Fruit fly (Drosophila melanogaster) whole organism, embryonic: ENCODE data around the gene qjt.

Experiments
- Adf1 ChIP-seq: fragments of 200-800 bp; sonication (Bioruptor generic); IDR thresholded peaks from 2 replicates; pipeline ENCODE4 v1.3.6; 2022; ENCODE audit warnings: missing biosample characterization, missing genetic modification characterization
- Awh ChIP-seq: fragments of 200-800 bp; sonication (Bioruptor generic); IDR thresholded peaks from 2 replicates; pipeline ENCODE4, ENCODE4 v1.3.6; 2022; ENCODE audit warnings: missing biosample characterization, missing genetic modification characterization
- Bteb2 ChIP-seq: fragments of 200-800 bp; sonication (Bioruptor generic); optimal IDR thresholded peaks from 2 replicates; lab custom pipeline; 2016; ENCODE audit warnings: missing biosample characterization, missing genetic modification characterization
- CG10321 ChIP-seq: fragments of 200-800 bp; sonication (Bioruptor generic); IDR thresholded peaks from 2 replicates; pipeline ENCODE4 v1.3.6; 2022; ENCODE audit warnings: missing biosample characterization, missing genetic modification characterization
- CG10543 ChIP-seq: fragments of 200-800 bp; sonication (Bioruptor generic); optimal IDR thresholded peaks from 3 replicates; lab custom pipeline; 2017; ENCODE audit warnings: missing biosample characterization, mild to moderate bottlenecking, missing genetic modification characterization, moderate library complexity
- CG11398 ChIP-seq: fragments of 200-800 bp; sonication (Bioruptor generic); optimal IDR thresholded peaks from 2 replicates; lab custom pipeline; 2016; ENCODE audit warnings: missing biosample characterization, missing genetic modification characterization
- CG11504 ChIP-seq: fragments of 200-800 bp; sonication (Bioruptor generic); optimal IDR thresholded peaks from 3 replicates; lab custom pipeline; 2019; ENCODE audit warnings: missing biosample characterization, mild to moderate bottlenecking, missing genetic modification characterization, moderate library complexity
- CG12219 ChIP-seq: fragments of 200-800 bp; sonication (Bioruptor generic); optimal IDR thresholded peaks from 3 replicates; lab custom pipeline; 2018; ENCODE audit warnings: missing biosample characterization, mild to moderate bottlenecking, missing genetic modification characterization
- CG13894 ChIP-seq: fragments of 200-800 bp; sonication (Bioruptor generic); optimal IDR thresholded peaks from 3 replicates; lab custom pipeline; 2018; ENCODE audit warnings: missing biosample characterization, mild to moderate bottlenecking, missing genetic modification characterization, moderate library complexity
- CG17829 ChIP-seq: fragments of 200-800 bp; optimal IDR thresholded peaks from 2 replicates; lab custom pipeline; 2019; ENCODE audit warnings: missing biosample characterization, mild to moderate bottlenecking, missing genetic modification characterization, moderate library complexity
- CG2129 ChIP-seq: fragments of 200-800 bp; sonication (Bioruptor generic); IDR thresholded peaks from 2 replicates; pipeline ENCODE4 v1.3.6; 2022; ENCODE audit warnings: missing biosample characterization, missing genetic modification characterization; ENCODE audit not compliant: partially characterized antibody
- CG2712 ChIP-seq: fragments of 200-800 bp; optimal IDR thresholded peaks from 3 replicates; lab custom pipeline; 2019; ENCODE audit warnings: missing biosample characterization, mild to moderate bottlenecking, missing genetic modification characterization, moderate library complexity
- CG33557 ChIP-seq: fragments of 200-800 bp; sonication (Bioruptor generic); optimal IDR thresholded peaks from 2 replicates; lab custom pipeline; 2019; ENCODE audit warnings: missing biosample characterization, mild to moderate bottlenecking, missing genetic modification characterization, moderate library complexity
- CG3995 ChIP-seq: fragments of 200-800 bp; sonication (Bioruptor generic); optimal IDR thresholded peaks from 3 replicates; lab custom pipeline; 2016; ENCODE audit warnings: missing biosample characterization, missing genetic modification characterization
- CG4360 ChIP-seq: fragments of 200-800 bp; sonication (Bioruptor generic); IDR thresholded peaks from 2 replicates; pipeline ENCODE4 v1.3.6; 2022; ENCODE audit warnings: missing biosample characterization, missing genetic modification characterization
- CG6791 ChIP-seq: fragments of 200-800 bp; sonication (Bioruptor generic); IDR thresholded peaks from 3 replicates; pipeline ENCODE4 v1.3.6; 2022; ENCODE audit warnings: missing biosample characterization, missing genetic modification characterization; ENCODE audit not compliant: partially characterized antibody
- CG7987 ChIP-seq: fragments of 200-800 bp; sonication (Bioruptor generic); optimal IDR thresholded peaks from 2 replicates; lab custom pipeline; 2018; ENCODE audit warnings: missing biosample characterization, mild to moderate bottlenecking, missing genetic modification characterization, moderate library complexity
- CG9797 ChIP-seq: fragments of 200-800 bp; sonication (Bioruptor generic); optimal IDR thresholded peaks from 3 replicates; lab custom pipeline; 2018; ENCODE audit warnings: missing biosample characterization, mild to moderate bottlenecking, missing genetic modification characterization
- CTCF ChIP-seq: fragments of 200-800 bp; sonication (Bioruptor generic); optimal IDR thresholded peaks from 2 replicates; lab custom pipeline; 2017; ENCODE audit warnings: missing biosample characterization, mild to moderate bottlenecking, missing genetic modification characterization, moderate library complexity
- CoRest ChIP-seq: fragments of 200-800 bp; sonication (Bioruptor generic); optimal IDR thresholded peaks from 3 replicates; lab custom pipeline; 2018; ENCODE audit warnings: missing biosample characterization, mild to moderate bottlenecking, missing genetic modification characterization, moderate library complexity
- Eip74EF ChIP-seq, 2 experiments: fragments of 200-800 bp in 1 of 2; fragments of >200 bp in 1 of 2; sonication (Bioruptor generic) in 1 of 2; optimal IDR thresholded peaks; 2 replicates each; lab custom pipeline; 2017 to 2019; ENCODE audit warnings: missing biosample characterization in 2 of 2, missing genetic modification characterization in 2 of 2, mild to moderate bottlenecking in 1 of 2, moderate library complexity in 1 of 2
- H2.0 ChIP-seq: fragments of 200-800 bp; sonication (Bioruptor generic); IDR thresholded peaks from 2 replicates; pipeline ENCODE4 v1.3.6; 2022; ENCODE audit warnings: missing biosample characterization, missing genetic modification characterization
- HHEX ChIP-seq: fragments of 200-800 bp; sonication (Bioruptor generic); optimal IDR thresholded peaks from 3 replicates; lab custom pipeline; 2017; ENCODE audit warnings: missing biosample characterization, mild to moderate bottlenecking, missing genetic modification characterization, missing genetic modification reagents
- HmgZ ChIP-seq: fragments of 200-800 bp; sonication (Bioruptor generic); optimal IDR thresholded peaks from 2 replicates; lab custom pipeline; 2018; ENCODE audit warnings: missing biosample characterization, mild to moderate bottlenecking, missing genetic modification characterization
- Hmr ChIP-seq: fragments of 200-800 bp; sonication (Bioruptor generic); optimal IDR thresholded peaks from 3 replicates; lab custom pipeline; 2017; ENCODE audit warnings: mild to moderate bottlenecking, missing biosample characterization, missing genetic modification reagents, missing genetic modification characterization
- Hr78 ChIP-seq, 2 experiments: fragments of 200-800 bp in 1 of 2; fragments of >200 bp in 1 of 2; sonication (Bioruptor generic) in 1 of 2; optimal IDR thresholded peaks; 2 replicates each; lab custom pipeline; 2017 to 2019; ENCODE audit warnings: missing biosample characterization in 2 of 2, missing genetic modification characterization in 2 of 2, mild to moderate bottlenecking in 1 of 2, moderate library complexity in 1 of 2
- NfI ChIP-seq: fragments of 200-800 bp; sonication (Bioruptor generic); optimal IDR thresholded peaks from 3 replicates; lab custom pipeline; 2018; ENCODE audit warnings: missing biosample characterization, mild to moderate bottlenecking, missing genetic modification characterization, moderate library complexity
- Opbp ChIP-seq: fragments of 200-800 bp; sonication (Bioruptor generic); IDR thresholded peaks from 3 replicates; pipeline ENCODE4 v1.3.6; 2022; ENCODE audit warnings: missing biosample characterization, missing genetic modification characterization; ENCODE audit not compliant: partially characterized antibody
- Rfx ChIP-seq: fragments of 200-800 bp; sonication (Bioruptor generic); IDR thresholded peaks from 2 replicates; pipeline ENCODE4 v1.3.6; 2022; ENCODE audit warnings: missing biosample characterization, missing genetic modification characterization
- Scr ChIP-seq: fragments of 200-800 bp; sonication (Bioruptor generic); IDR thresholded peaks from 2 replicates; pipeline ENCODE4 v1.3.6; 2022; ENCODE audit warnings: missing biosample characterization, missing genetic modification characterization; ENCODE audit not compliant: partially characterized antibody
- Side ChIP-seq: fragments of 200-800 bp; sonication (Bioruptor generic); optimal IDR thresholded peaks from 2 replicates; lab custom pipeline; 2016; ENCODE audit warnings: missing biosample characterization, missing genetic modification characterization
- dm ChIP-seq: fragments of 200-800 bp; sonication (Bioruptor generic); optimal IDR thresholded peaks from 3 replicates; lab custom pipeline; 2016; ENCODE audit warnings: missing biosample characterization, missing genetic modification characterization
- exex ChIP-seq: fragments of 200-800 bp; sonication (Bioruptor generic); optimal IDR thresholded peaks from 4 replicates; lab custom pipeline; 2018; ENCODE audit warnings: missing biosample characterization, mild to moderate bottlenecking, missing genetic modification characterization, moderate library complexity
- fd102C ChIP-seq: fragments of 200-800 bp; sonication (Bioruptor generic); optimal IDR thresholded peaks from 2 replicates; lab custom pipeline; 2018; ENCODE audit warnings: missing biosample characterization, mild to moderate bottlenecking, missing genetic modification characterization, moderate library complexity
- grn ChIP-seq: fragments of 200-800 bp; sonication (Bioruptor generic); optimal IDR thresholded peaks from 3 replicates; lab custom pipeline; 2017; ENCODE audit warnings: missing biosample characterization, missing genetic modification characterization
- klu ChIP-seq: fragments of 200-800 bp; sonication (Bioruptor generic); IDR thresholded peaks from 2 replicates; pipeline ENCODE4 v1.3.6; 2022; ENCODE audit warnings: missing biosample characterization, missing genetic modification characterization
- lmd ChIP-seq: fragments of 200-800 bp; sonication (Bioruptor generic); IDR thresholded peaks from 2 replicates; pipeline ENCODE4 v1.3.6; 2022; ENCODE audit warnings: missing biosample characterization, missing genetic modification characterization
- mirr ChIP-seq: fragments of 200-800 bp; sonication (Bioruptor generic); optimal IDR thresholded peaks from 3 replicates; lab custom pipeline; 2018; ENCODE audit warnings: missing biosample characterization, mild to moderate bottlenecking, missing genetic modification characterization
- pan ChIP-seq, 4 experiments: fragments of >200 bp in 3 of 4; fragments of 200-800 bp in 1 of 4; sonication (Bioruptor generic) in 1 of 4; optimal IDR thresholded peaks in 3 of 4; IDR thresholded peaks in 1 of 4; 2 replicates each; pipeline versions ENCODE4 v1.3.6 to Lab custom; 2017 to 2022; ENCODE audit warnings: missing biosample characterization in 2 of 4, missing genetic modification characterization in 2 of 4, mixed read lengths in 1 of 4
- prd ChIP-seq, 3 experiments: fragments of >200 bp in 2 of 3; fragments of 200-800 bp in 1 of 3; sonication (Bioruptor generic) in 1 of 3; optimal IDR thresholded peaks in 2 of 3; IDR thresholded peaks in 1 of 3; 2 replicates in 2 of 3; 3 replicates in 1 of 3; pipeline versions ENCODE4 v1.3.6 to Lab custom; 2017 to 2022; ENCODE audit warnings: missing biosample characterization in 1 of 3, missing genetic modification characterization in 1 of 3
- repo ChIP-seq: fragments of 200-800 bp; sonication (Bioruptor generic); optimal IDR thresholded peaks from 2 replicates; lab custom pipeline; 2016; ENCODE audit warnings: missing biosample characterization, missing genetic modification characterization
- sima ChIP-seq: fragments of 200-800 bp; sonication (Bioruptor generic); optimal IDR thresholded peaks from 2 replicates; lab custom pipeline; 2016; ENCODE audit warnings: missing biosample characterization, missing genetic modification characterization
- sisA ChIP-seq: fragments of 200-800 bp; sonication (Bioruptor generic); IDR thresholded peaks from 2 replicates; pipeline ENCODE4 v1.3.6; 2022; ENCODE audit warnings: missing biosample characterization, missing genetic modification characterization
- usp ChIP-seq: fragments of >200 bp; optimal IDR thresholded peaks from 2 replicates; lab custom pipeline; 2017; ENCODE audit warnings: missing biosample characterization, missing genetic modification characterization
- vnd ChIP-seq: fragments of 200-800 bp; sonication (Bioruptor generic); IDR thresholded peaks from 3 replicates; pipeline ENCODE4 v1.3.6; 2022; ENCODE audit warnings: missing biosample characterization, missing genetic modification characterization; ENCODE audit not compliant: partially characterized antibody
- vvl ChIP-seq: fragments of 200-800 bp; sonication (Bioruptor generic); IDR thresholded peaks from 2 replicates; pipeline ENCODE4 v1.3.6; 2022; ENCODE audit warnings: missing biosample characterization, missing genetic modification characterization
- z ChIP-seq: fragments of 200-800 bp; sonication (Bioruptor generic); IDR thresholded peaks from 3 replicates; pipeline ENCODE4 v1.3.6; 2022; ENCODE audit warnings: missing biosample characterization, missing genetic modification characterization

qjt gene

DNA sequence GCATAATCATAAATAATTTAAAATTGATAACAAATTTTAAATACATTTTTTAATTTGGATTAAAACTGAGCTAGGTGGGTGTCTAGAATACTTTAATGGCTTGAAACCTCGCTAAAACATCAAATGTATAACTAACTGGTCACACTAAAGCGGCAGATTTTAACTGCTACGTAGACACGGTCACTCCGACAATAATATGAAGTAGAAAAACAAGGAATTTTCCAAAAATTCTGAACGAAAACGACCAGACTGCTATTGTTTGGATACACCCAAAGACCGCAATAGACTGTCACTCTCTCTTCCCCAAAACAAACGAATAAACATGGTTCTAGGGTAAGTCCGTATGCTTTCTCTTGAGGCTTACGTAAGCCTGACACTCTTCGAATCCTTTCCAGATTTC, 13.1 kb upstream of the qjt start, which contains the start of gene QIL1 (continued):
- TF ChIP-seq H2.0 (GFP tag; lab: Robert Waterston, UW) (no peak), sima (GFP tag; lab: Kevin White, UChicago) (no peak), Scr (GFP tag; lab: Robert Waterston, UW) (peak; percentile 10; the same call in 1 of the 2 replicates), fd102C (GFP tag; lab: Kevin White, UChicago) (no peak), Opbp (GFP tag; lab: Robert Waterston, UW) (peak; percentile 22; the same call in 1 of the 3 replicates), NfI (GFP tag; lab: Kevin White, UChicago) (peak; percentile 2), Hmr (GFP tag; lab: Kevin White, UChicago) (peak; percentile 43), CG11504 (tag; lab: Kevin White, UChicago) (peak; percentile 35)

DNA sequence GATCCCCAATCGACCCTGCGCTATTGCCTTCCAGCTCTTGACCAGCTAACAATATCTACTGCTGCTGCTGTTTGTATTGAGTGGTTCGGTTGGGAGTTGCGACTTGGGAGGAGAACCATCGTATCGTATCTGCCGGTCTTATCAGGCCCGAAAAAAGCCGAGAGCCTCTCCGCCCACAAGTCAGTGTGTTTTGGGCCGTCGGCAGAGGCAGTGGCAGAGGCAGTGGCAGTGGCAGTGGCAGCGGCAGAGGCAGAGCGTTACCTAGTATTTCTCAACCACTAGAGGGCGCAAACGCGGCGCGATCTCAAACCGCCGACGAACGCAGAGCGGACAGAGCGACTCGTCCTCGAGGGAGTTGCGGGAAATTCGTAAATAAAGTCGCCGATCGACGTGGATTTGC, 8.8 kb upstream of the qjt start, which contains the start of gene SecCl:
Gene SecCl (plus strand): TSS at position 18 of the 400 bp plus-strand sequence.
- TF ChIP-seq prd (optimal IDR thresholded peaks at IDR 0.05; lab: Kevin White, UChicago) (no peak), prd (GFP tag; IDR thresholded peaks at IDR 0.05; lab: Robert Waterston, UW) (no peak), Awh (GFP tag; lab: Robert Waterston, UW) (no peak), z (peak; percentile 63; the same call in 1 of the 3 replicates), CG11398 (GFP tag; lab: Kevin White, UChicago) (no peak), Side (GFP tag; lab: Kevin White, UChicago) (no peak), CG9797 (GFP tag; lab: Kevin White, UChicago) (no peak), pan (optimal IDR thresholded peaks at IDR 0.05; lab: Kevin White, UChicago) (no peak), pan (GFP tag; optimal IDR thresholded peaks at IDR 0.05 in 1 of 2, IDR thresholded peaks at IDR 0.05 in 1 of 2) (no peak), CG10543 (GFP tag; lab: Kevin White, UChicago) (peak; percentile 39), mirr (GFP tag; lab: Kevin White, UChicago) (peak; percentile 36), dm (GFP tag; lab: Kevin White, UChicago) (no peak), grn (GFP tag; lab: Kevin White, UChicago) (peak; percentile 54), CoRest (tag; lab: Kevin White, UChicago) (no peak), CG17829 (no peak), repo (GFP tag; lab: Kevin White, UChicago) (no peak), CG33557 (GFP tag; lab: Kevin White, UChicago) (no peak), exex (tag; lab: Kevin White, UChicago) (peak; percentile 31), CG11504 (tag; lab: Kevin White, UChicago) (no peak), HmgZ (tag; lab: Kevin White, UChicago) (peak; percentile 60), CG13894 (tag; lab: Kevin White, UChicago) (peak; percentile 90), CTCF (peak; percentile 88), CG3995 (GFP tag; lab: Kevin White, UChicago) (no peak), fd102C (GFP tag; lab: Kevin White, UChicago) (no peak), CG7987 (GFP tag; lab: Kevin White, UChicago) (no peak), CG10321 (no peak), Eip74EF (GFP tag; optimal IDR thresholded peaks at IDR 0.05; lab: Kevin White, UChicago) (no peak), CG4360 (GFP tag; lab: Robert Waterston, UW) (no peak), HHEX (GFP tag; lab: Kevin White, UChicago) (no peak), usp (no peak), vnd (GFP tag; lab: Robert Waterston, UW) (no peak), lmd (GFP tag; lab: Robert Waterston, UW) (no peak), klu (GFP tag; lab: Robert Waterston, UW) (no peak), vvl (no peak), Hr78 (GFP tag; optimal IDR thresholded peaks at IDR 0.05; lab: Kevin White, UChicago) (no peak), CG12219 (GFP tag; lab: Kevin White, UChicago) (no peak), CG6791 (GFP tag; lab: Robert Waterston, UW) (peak; percentile 98), sisA (GFP tag; lab: Robert Waterston, UW) (no peak), Rfx (GFP tag; lab: Robert Waterston, UW) (0 out of 2 replicates have a peak, but pooled peaks have one; percentile 14), Adf1 (GFP tag; lab: Robert Waterston, UW) (peak; percentile 97), Bteb2 (GFP tag; lab: Kevin White, UChicago) (no peak), CG2712 (tag; lab: Kevin White, UChicago) (no peak), CG2129 (GFP tag; lab: Robert Waterston, UW) (no peak)
